Worm (Caenorhabditis elegans) whole organism, L2 larva: ENCODE data around the gene B0280.17.

Experiments
- C34F6.9 ChIP-seq: fragments of 150-350 bp; optimal IDR thresholded peaks from 2 replicates; lab custom pipeline; 2014; ENCODE audit warnings: missing biosample characterization, missing genetic modification characterization
- F13H6.1 ChIP-seq: sonication (generic microtip); optimal IDR thresholded peaks from 2 replicates; lab custom pipeline; 2016; ENCODE audit warnings: missing genetic modification characterization, missing compliant biosample characterization
- R02D3.7 ChIP-seq: fragments of 150-350 bp; optimal IDR thresholded peaks from 2 replicates; lab custom pipeline; 2014; ENCODE audit warnings: missing biosample characterization, missing genetic modification characterization
- Y55F3AM.14 ChIP-seq: fragments of 200-800 bp; sonication (Bioruptor generic); optimal IDR thresholded peaks from 2 replicates; lab custom pipeline; 2018; ENCODE audit warnings: mild to moderate bottlenecking, missing genetic modification characterization, missing compliant biosample characterization
- ZK546.5 ChIP-seq: sonication (generic microtip); optimal IDR thresholded peaks from 2 replicates; lab custom pipeline; 2017; ENCODE audit warnings: missing biosample characterization, missing genetic modification characterization
- alr-1 ChIP-seq: fragments of 150-350 bp; optimal IDR thresholded peaks from 2 replicates; lab custom pipeline; 2014; ENCODE audit warnings: missing biosample characterization, missing genetic modification characterization
- aly-2 ChIP-seq: fragments of 150-350 bp; optimal IDR thresholded peaks from 2 replicates; lab custom pipeline; 2014; ENCODE audit warnings: missing biosample characterization, missing genetic modification characterization
- ama-1 ChIP-seq: fragments of 150-350 bp; optimal IDR thresholded peaks from 2 replicates; lab custom pipeline; 2018; ENCODE audit warnings: inconsistent platforms
- blmp-1 ChIP-seq: sonication (generic microtip); optimal IDR thresholded peaks from 2 replicates; lab custom pipeline; 2017; ENCODE audit warnings: missing genetic modification characterization, mild to moderate bottlenecking, missing compliant biosample characterization, antibody characterized with exemption, moderate library complexity; ENCODE audit not compliant: insufficient read depth
- ceh-82 ChIP-seq: fragments of 150-350 bp; optimal IDR thresholded peaks from 2 replicates; lab custom pipeline; 2014; ENCODE audit warnings: missing biosample characterization, missing genetic modification characterization
- crh-2 ChIP-seq: sonication (generic microtip); optimal IDR thresholded peaks from 2 replicates; lab custom pipeline; 2017; ENCODE audit warnings: missing biosample characterization, missing genetic modification characterization
- dmd-4 ChIP-seq: sonication (generic microtip); optimal IDR thresholded peaks from 2 replicates; lab custom pipeline; 2017; ENCODE audit warnings: missing biosample characterization, missing genetic modification characterization
- egl-27 ChIP-seq: sonication (generic microtip); optimal IDR thresholded peaks from 3 replicates; lab custom pipeline; 2017; ENCODE audit warnings: missing biosample characterization, missing genetic modification reagents, missing genetic modification characterization
- elt-1 ChIP-seq: fragments of 150-350 bp; optimal IDR thresholded peaks from 2 replicates; lab custom pipeline; 2014; ENCODE audit warnings: missing biosample characterization, missing genetic modification characterization
- elt-3 ChIP-seq: sonication (generic microtip); optimal IDR thresholded peaks from 2 replicates; lab custom pipeline; 2017; ENCODE audit warnings: missing biosample characterization, missing genetic modification characterization
- fos-1 ChIP-seq: fragments of 150-350 bp; optimal IDR thresholded peaks from 2 replicates; lab custom pipeline; 2014; ENCODE audit warnings: missing biosample characterization, missing genetic modification characterization
- gmeb-1 ChIP-seq: fragments of 150-350 bp; optimal IDR thresholded peaks from 2 replicates; lab custom pipeline; 2014; ENCODE audit warnings: missing biosample characterization, missing genetic modification characterization
- lin-11 ChIP-seq: fragments of 150-350 bp; sonication (generic microtip); optimal IDR thresholded peaks from 2 replicates; lab custom pipeline; 2014; ENCODE audit warnings: missing biosample characterization, missing genetic modification characterization, inconsistent platforms, mixed read lengths
- lin-13 ChIP-seq: fragments of 150-350 bp; optimal IDR thresholded peaks from 2 replicates; lab custom pipeline; 2014; ENCODE audit warnings: missing biosample characterization, missing genetic modification reagents, missing genetic modification characterization
- lin-39 ChIP-seq: fragments of 150-350 bp; optimal IDR thresholded peaks from 2 replicates; lab custom pipeline; 2014; ENCODE audit warnings: missing biosample characterization, missing genetic modification reagents, missing genetic modification characterization
- lsy-2 ChIP-seq, 2 experiments: fragments of 150-350 bp in 1 of 2; sonication (generic microtip) in 1 of 2; optimal IDR thresholded peaks; 2 replicates each; lab custom pipeline; 2014 to 2017; ENCODE audit warnings: missing biosample characterization in 2 of 2, missing genetic modification characterization in 2 of 2
- mab-5 ChIP-seq: fragments of 150-350 bp; optimal IDR thresholded peaks from 2 replicates; lab custom pipeline; 2014; ENCODE audit warnings: missing biosample characterization, missing genetic modification characterization
- mbf-1 ChIP-seq: sonication (generic microtip); optimal IDR thresholded peaks from 2 replicates; lab custom pipeline; 2017; ENCODE audit warnings: missing biosample characterization, missing genetic modification characterization
- mdl-1 ChIP-seq, 2 experiments: fragments of 150-350 bp in 1 of 2; sonication (generic microtip) in 1 of 2; optimal IDR thresholded peaks; 2 replicates each; lab custom pipeline; 2017; ENCODE audit warnings: missing biosample characterization in 2 of 2, missing genetic modification characterization in 2 of 2
- nhr-10 ChIP-seq: sonication (generic microtip); optimal IDR thresholded peaks from 2 replicates; lab custom pipeline; 2017; ENCODE audit warnings: missing biosample characterization, missing genetic modification characterization
- nhr-11 ChIP-seq: fragments of 150-350 bp; optimal IDR thresholded peaks from 2 replicates; lab custom pipeline; 2014; ENCODE audit warnings: missing biosample characterization, missing genetic modification characterization
- nhr-12 ChIP-seq: fragments of 150-350 bp; optimal IDR thresholded peaks from 2 replicates; lab custom pipeline; 2014; ENCODE audit warnings: missing biosample characterization, missing genetic modification characterization
- nhr-129 ChIP-seq: fragments of 150-350 bp; optimal IDR thresholded peaks from 2 replicates; lab custom pipeline; 2014; ENCODE audit warnings: missing biosample characterization, missing genetic modification characterization
- nhr-21 ChIP-seq: fragments of 150-350 bp; optimal IDR thresholded peaks from 2 replicates; lab custom pipeline; 2014; ENCODE audit warnings: missing biosample characterization, missing genetic modification characterization
- nhr-23 ChIP-seq: fragments of 150-350 bp; optimal IDR thresholded peaks from 2 replicates; lab custom pipeline; 2014; ENCODE audit warnings: missing biosample characterization, missing genetic modification reagents, missing genetic modification characterization
- nhr-237 ChIP-seq: fragments of 150-350 bp; optimal IDR thresholded peaks from 2 replicates; lab custom pipeline; 2014; ENCODE audit warnings: missing biosample characterization, missing genetic modification characterization
- nhr-25 ChIP-seq: fragments of 150-350 bp; sonication (generic microtip); optimal IDR thresholded peaks from 3 replicates; lab custom pipeline; 2014; ENCODE audit warnings: missing biosample characterization, missing genetic modification characterization
- nhr-6 ChIP-seq: fragments of 150-350 bp; optimal IDR thresholded peaks from 2 replicates; lab custom pipeline; 2014; ENCODE audit warnings: missing biosample characterization, missing genetic modification characterization
- nhr-77 ChIP-seq: fragments of 150-350 bp; optimal IDR thresholded peaks from 2 replicates; lab custom pipeline; 2014; ENCODE audit warnings: missing biosample characterization, missing genetic modification characterization
- peb-1 ChIP-seq: fragments of 150-350 bp; optimal IDR thresholded peaks from 2 replicates; lab custom pipeline; 2014; ENCODE audit warnings: missing biosample characterization, missing genetic modification characterization
- sem-4 ChIP-seq: fragments of 150-350 bp; optimal IDR thresholded peaks from 2 replicates; lab custom pipeline; 2014; ENCODE audit warnings: missing biosample characterization, missing genetic modification reagents, missing genetic modification characterization
- skn-1 ChIP-seq: sonication (generic microtip); optimal IDR thresholded peaks from 2 replicates; lab custom pipeline; 2017; ENCODE audit warnings: missing biosample characterization, missing genetic modification characterization
- sma-3 ChIP-seq: sonication (generic microtip); optimal IDR thresholded peaks from 2 replicates; lab custom pipeline; 2016; ENCODE audit warnings: missing genetic modification reagents, missing genetic modification characterization, missing compliant biosample characterization
- sma-9 ChIP-seq, 2 experiments: fragments of 150-350 bp in 1 of 2; sonication (generic microtip) in 1 of 2; optimal IDR thresholded peaks; 2 replicates each; lab custom pipeline; 2014 to 2016; ENCODE audit warnings: missing genetic modification characterization in 2 of 2, mild to moderate bottlenecking in 1 of 2, missing biosample characterization in 1 of 2, missing compliant biosample characterization in 1 of 2, missing genetic modification reagents in 1 of 2, moderate library complexity in 1 of 2
- snpc-4 ChIP-seq: fragments of 150-350 bp; optimal IDR thresholded peaks from 2 replicates; lab custom pipeline; 2014; ENCODE audit warnings: missing biosample characterization, missing genetic modification characterization
- unc-39 ChIP-seq: fragments of 150-350 bp; optimal IDR thresholded peaks from 2 replicates; lab custom pipeline; 2014; ENCODE audit warnings: missing biosample characterization, missing genetic modification characterization
- unc-55 ChIP-seq: fragments of 150-350 bp; sonication (generic microtip); optimal IDR thresholded peaks from 3 replicates; lab custom pipeline; 2014; ENCODE audit warnings: missing biosample characterization, missing genetic modification reagents, missing genetic modification characterization
- unc-62 ChIP-seq: fragments of 150-350 bp; optimal IDR thresholded peaks from 2 replicates; lab custom pipeline; 2014; ENCODE audit warnings: missing biosample characterization, missing genetic modification reagents, missing genetic modification characterization
- zag-1 ChIP-seq: fragments of 150-350 bp; optimal IDR thresholded peaks from 2 replicates; lab custom pipeline; 2014; ENCODE audit warnings: missing biosample characterization, missing genetic modification characterization
- ztf-11 ChIP-seq: sonication (generic microtip); optimal IDR thresholded peaks from 2 replicates; lab custom pipeline; 2017; ENCODE audit warnings: missing biosample characterization, missing genetic modification characterization
- ztf-4 ChIP-seq: fragments of 150-350 bp; optimal IDR thresholded peaks from 2 replicates; lab custom pipeline; 2014; ENCODE audit warnings: missing biosample characterization, missing genetic modification characterization

Gene B0280.17

DNA sequence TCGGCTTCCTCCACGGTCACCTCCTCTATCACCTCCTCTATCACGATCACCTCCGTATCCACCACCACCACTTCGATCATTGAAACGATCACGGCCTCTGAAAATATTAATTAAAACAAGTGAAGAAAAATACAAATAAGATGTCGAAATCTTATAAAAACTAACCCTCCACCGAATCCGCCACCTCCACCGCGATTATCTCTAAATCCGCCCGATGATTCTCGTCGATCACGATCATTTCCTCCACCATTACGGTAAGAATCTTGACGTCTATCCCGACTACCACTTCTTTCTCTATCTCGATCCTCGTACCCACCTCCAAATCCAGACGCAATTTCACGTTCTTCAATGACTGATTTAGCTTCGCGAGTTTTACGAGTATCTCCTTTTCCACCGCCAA, 23.3 kb upstream of the B0280.17 start:
- no peak for TF ChIP-seq blmp-1 (tag; lab: Kevin White, UChicago)
- no peak for TF ChIP-seq zag-1 (tag; lab: Kevin White, UChicago)
- TF ChIP-seq ama-1 = no peak
- TF ChIP-seq ceh-82 (tag; lab: Kevin White, UChicago) = no peak
- no peak for TF ChIP-seq ZK546.5 (tag; lab: Kevin White, UChicago)
- no peak for TF ChIP-seq F13H6.1 (tag; lab: Kevin White, UChicago)
- TF ChIP-seq nhr-25 = no peak
- TF ChIP-seq snpc-4 = no peak
- TF ChIP-seq skn-1 = no peak
- no peak for TF ChIP-seq mab-5 (tag; lab: Kevin White, UChicago)

DNA sequence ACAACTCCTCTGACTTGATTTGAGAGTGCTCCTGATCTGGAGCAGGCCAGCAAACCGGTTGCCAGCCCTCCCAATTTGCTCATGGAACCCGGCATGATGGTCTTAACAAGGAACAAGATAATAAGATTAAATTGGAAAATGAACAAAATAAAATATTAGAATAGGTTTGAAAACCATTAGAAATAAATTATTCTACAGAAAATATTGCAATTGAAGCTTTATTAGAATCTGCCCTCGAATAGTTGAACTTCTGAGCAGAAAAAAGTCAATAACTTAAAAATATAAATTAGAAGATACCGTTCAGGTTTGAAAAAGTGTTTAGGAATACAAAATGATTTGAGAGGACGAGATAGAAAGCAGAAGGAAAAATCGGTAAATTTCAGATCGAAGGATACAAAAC, 22.8 kb upstream of the B0280.17 start, which contains the start of gene nuo-4:
nuo-4 (minus strand) TSS at position 101 of the 400 bp plus-strand sequence.
- TF ChIP-seq fos-1 (tag; lab: Kevin White, UChicago) (no peak), unc-39 (tag; lab: Kevin White, UChicago) (no peak), ztf-4 (tag; lab: Kevin White, UChicago) (no peak), gmeb-1 (tag; lab: Kevin White, UChicago) (no peak), aly-2 (tag; lab: Kevin White, UChicago) (no peak), F13H6.1 (tag; lab: Kevin White, UChicago) (no peak), mab-5 (tag; lab: Kevin White, UChicago) (no peak), nhr-21 (tag; lab: Kevin White, UChicago) (no peak), peb-1 (tag; lab: Kevin White, UChicago) (no peak), nhr-77 (tag; lab: Kevin White, UChicago) (no peak), lin-13 (no peak), Y55F3AM.14 (GFP tag; lab: Kevin White, UChicago) (no peak)

DNA sequence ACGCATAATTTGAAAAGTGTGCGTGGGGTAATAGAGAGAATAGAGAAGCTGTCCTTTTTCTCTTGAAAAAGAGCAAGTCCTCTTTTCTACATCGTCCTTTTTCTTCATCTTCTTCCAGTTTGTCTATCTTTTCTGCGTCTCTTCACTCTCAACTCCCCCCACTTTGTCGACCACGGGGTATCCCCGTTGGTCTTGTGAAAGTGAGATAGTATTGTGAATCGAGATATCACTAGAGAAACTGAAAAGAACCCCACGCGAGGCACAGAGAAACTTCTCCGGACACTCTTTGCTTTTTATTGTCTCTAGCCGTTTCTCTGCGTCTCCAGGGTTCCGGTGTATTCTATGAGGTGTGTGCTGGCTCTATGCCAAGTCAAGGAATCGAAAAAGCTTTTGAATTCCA, 19.7 kb upstream of the B0280.17 start:
- peak; percentile 93 for TF ChIP-seq nhr-21 (tag; lab: Kevin White, UChicago)
- TF ChIP-seq crh-2 (tag; lab: Kevin White, UChicago) = peak; percentile 95
- TF ChIP-seq skn-1 = no peak
- no peak for TF ChIP-seq nhr-237 (tag; lab: Kevin White, UChicago)
- no peak for TF ChIP-seq mbf-1 (tag; lab: Kevin White, UChicago)
- TF ChIP-seq sma-9 (GFP tag; optimal IDR thresholded peaks at IDR 0.05; lab: Kevin White, UChicago) = peak; percentile 98
- peak; percentile 38 for TF ChIP-seq sma-9 (tag; optimal IDR thresholded peaks at IDR 0.05; lab: Kevin White, UChicago)
- peak; percentile 35 for TF ChIP-seq lin-39
- peak; percentile 49 for TF ChIP-seq blmp-1 (tag; lab: Kevin White, UChicago)
- peak; percentile 98 to 99 for TF ChIP-seq mdl-1 (tag; optimal IDR thresholded peaks at IDR 0.05; lab: Kevin White, UChicago)
- TF ChIP-seq nhr-25 = peak; percentile 92
- TF ChIP-seq lin-11 = peak; percentile 86
- peak; percentile 89 for TF ChIP-seq unc-55 (GFP tag; lab: Kevin White, UChicago)
- no peak for TF ChIP-seq aly-2 (tag; lab: Kevin White, UChicago)
- no peak for TF ChIP-seq peb-1 (tag; lab: Kevin White, UChicago)
- peak; percentile 77 for TF ChIP-seq gmeb-1 (tag; lab: Kevin White, UChicago)
- TF ChIP-seq ama-1 = peak; percentile 79
- peak; percentile 100 for TF ChIP-seq egl-27 (tag; lab: Kevin White, UChicago)
- peak; percentile 90 for TF ChIP-seq lin-13
- no peak for TF ChIP-seq nhr-12 (tag; lab: Kevin White, UChicago)
- peak; percentile 96 for TF ChIP-seq F13H6.1 (tag; lab: Kevin White, UChicago)
- peak; percentile 92 for TF ChIP-seq sem-4 (tag; lab: Kevin White, UChicago)
- no peak for TF ChIP-seq R02D3.7
- TF ChIP-seq nhr-11 = no peak
- TF ChIP-seq ztf-4 (tag; lab: Kevin White, UChicago) = peak; percentile 92
- TF ChIP-seq ceh-82 (tag; lab: Kevin White, UChicago) = no peak
- TF ChIP-seq nhr-10 (tag; lab: Kevin White, UChicago) = peak; percentile 75
- TF ChIP-seq elt-3 (tag; lab: Kevin White, UChicago) = no peak
- TF ChIP-seq sma-3 = peak; percentile 88
- TF ChIP-seq ztf-11 (tag; lab: Kevin White, UChicago) = peak; percentile 69
- peak; percentile 78 for TF ChIP-seq fos-1 (tag; lab: Kevin White, UChicago)
- TF ChIP-seq ZK546.5 (tag; lab: Kevin White, UChicago) = peak; percentile 64
- TF ChIP-seq zag-1 (tag; lab: Kevin White, UChicago) = peak; percentile 93
- TF ChIP-seq nhr-77 (tag; lab: Kevin White, UChicago) = no peak
- TF ChIP-seq Y55F3AM.14 (GFP tag; lab: Kevin White, UChicago) = peak; percentile 87
- TF ChIP-seq dmd-4 (tag; lab: Kevin White, UChicago) = no peak
- TF ChIP-seq elt-1 (tag; lab: Kevin White, UChicago) = no peak
- peak; percentile 52 for TF ChIP-seq unc-62 (GFP tag; lab: Kevin White, UChicago)
- peak; percentile 74 to 95 for TF ChIP-seq lsy-2 (tag; optimal IDR thresholded peaks at IDR 0.05; lab: Kevin White, UChicago)
- TF ChIP-seq C34F6.9 (tag; lab: Kevin White, UChicago) = peak; percentile 97
- peak; percentile 84 for TF ChIP-seq mab-5 (tag; lab: Kevin White, UChicago)
- TF ChIP-seq nhr-129 (tag; lab: Kevin White, UChicago) = peak; percentile 94
- no peak for TF ChIP-seq unc-39 (tag; lab: Kevin White, UChicago)
- no peak for TF ChIP-seq nhr-23
- TF ChIP-seq snpc-4 = peak; percentile 76
- TF ChIP-seq alr-1 = no peak
- TF ChIP-seq nhr-6 = peak; percentile 96
